Worm (Caenorhabditis elegans): ENCODE measurements around the gene T16G12.9.
"Not testable (repeated sequence)": the region's sequence is repeated elsewhere in the genome, so short reads cannot be mapped to it uniquely, and the experiment has no call there.

T16G12.9 gene

ce11 chrIII:10056033-10056432, 22.0 kb downstream of the T16G12.9 start, which contains the start of gene T16G12.10:
TSS of gene T16G12.10 (minus strand) at chrIII:10056133.
- no peak for TF ChIP-seq nhr-27 (tag; optimal IDR thresholded peaks at IDR 0.05)
- TF ChIP-seq hlh-26 (GFP tag; conservative IDR thresholded peaks at IDR 0.05): no peak
- no peak for TF ChIP-seq ceh-27 (GFP tag; optimal IDR thresholded peaks at IDR 0.05)
- no peak for TF ChIP-seq attf-5 (GFP tag; optimal IDR thresholded peaks at IDR 0.05)
- TF ChIP-seq rcor-1 (GFP tag; IDR thresholded peaks at IDR 0.05): no peak
- TF ChIP-seq F37B4.10 (GFP tag; IDR thresholded peaks at IDR 0.05): no peak
- no peak for TF ChIP-seq snpc-3.4 (tag; optimal IDR thresholded peaks at IDR 0.05)
- no peak for TF ChIP-seq lir-1 (GFP tag; conservative IDR thresholded peaks at IDR 0.05)
- TF ChIP-seq gei-17 (GFP tag; optimal IDR thresholded peaks at IDR 0.05): no peak
- no peak for TF ChIP-seq F39B2.1 (GFP tag; IDR thresholded peaks at IDR 0.05)
- TF ChIP-seq F52B5.7 (tag; optimal IDR thresholded peaks at IDR 0.05): no peak
- TF ChIP-seq snpc-1.1 (tag; optimal IDR thresholded peaks at IDR 0.05; ENCODE audit: insufficient read depth): no peak
- no peak for TF ChIP-seq B0035.1 (tag; optimal IDR thresholded peaks at IDR 0.05)
- no peak for TF ChIP-seq dpff-1 (tag; optimal IDR thresholded peaks at IDR 0.05)
- no peak for TF ChIP-seq Y53F4B.3 (GFP tag; IDR thresholded peaks at IDR 0.05)
- no peak for TF ChIP-seq rpc-1 (optimal IDR thresholded peaks at IDR 0.05)
- no peak for TF ChIP-seq rpc-1 (tag; optimal IDR thresholded peaks at IDR 0.05)
- no peak for TF ChIP-seq T26A5.8 (tag; optimal IDR thresholded peaks at IDR 0.05)

- peak; percentile 12; the same call in 1 of the 2 replicates for TF ChIP-seq F33H1.4 (GFP tag; IDR thresholded peaks at IDR 0.05)
Measured at ce11 chrIII:10053312-10053711, 24.7 kb downstream of the T16G12.9 start, which contains the start of gene T16G12.12. TSS of gene T16G12.12 (plus strand) at chrIII:10053612.

ce11 chrIII:10050321-10050720, 27.7 kb downstream of the T16G12.9 start, which contains the start of gene T16G12.3:
TSS of gene T16G12.3 (plus strand) at chrIII:10050621.
- not testable (repeated sequence) for TF ChIP-seq T07F8.4 (tag; optimal IDR thresholded peaks at IDR 0.05); nhr-27 (tag; optimal IDR thresholded peaks at IDR 0.05); egl-18 (GFP tag; IDR thresholded peaks at IDR 0.05)

DNA sequence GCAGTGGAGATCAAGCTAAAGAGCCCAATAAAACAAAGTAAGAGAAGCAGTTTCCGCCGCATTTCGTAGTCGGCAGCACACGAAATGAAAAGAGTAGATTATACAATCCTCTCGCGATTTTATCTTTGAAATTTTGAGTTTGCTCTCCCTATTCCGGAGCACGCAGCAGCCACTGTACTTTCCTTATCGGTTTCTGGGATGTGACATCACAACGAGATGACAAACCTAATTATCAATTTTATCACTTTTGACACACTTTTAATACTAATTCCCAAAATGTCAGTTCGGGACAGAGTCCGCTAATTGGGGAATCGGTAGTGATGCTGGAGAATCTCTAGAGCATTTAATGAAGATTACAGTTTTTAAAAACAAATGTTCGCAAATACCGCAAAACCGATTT, 28.4 kb downstream of the T16G12.9 start, which contains the start of gene T16G12.1:
Gene T16G12.1 (minus strand): TSS at position 176 of the 400 bp plus-strand sequence.
- no peak for TF ChIP-seq unc-62 (GFP tag; optimal IDR thresholded peaks at IDR 0.05)
- no peak for TF ChIP-seq hrde-1 (tag; optimal IDR thresholded peaks at IDR 0.05; ENCODE audit: borderline replicate concordance)
- no peak for TF ChIP-seq ceh-79 (tag; optimal IDR thresholded peaks at IDR 0.05)
- no peak for TF ChIP-seq hmg-1.2 (GFP tag; IDR thresholded peaks at IDR 0.05)
- no peak for TF ChIP-seq F33H1.4 (GFP tag; IDR thresholded peaks at IDR 0.05)
- TF ChIP-seq mxl-1 (tag; optimal IDR thresholded peaks at IDR 0.05): no peak
- TF ChIP-seq T26A5.8 (tag; optimal IDR thresholded peaks at IDR 0.05): no peak
- TF ChIP-seq nhr-80 (tag; optimal IDR thresholded peaks at IDR 0.05): peak; percentile 68

DNA sequence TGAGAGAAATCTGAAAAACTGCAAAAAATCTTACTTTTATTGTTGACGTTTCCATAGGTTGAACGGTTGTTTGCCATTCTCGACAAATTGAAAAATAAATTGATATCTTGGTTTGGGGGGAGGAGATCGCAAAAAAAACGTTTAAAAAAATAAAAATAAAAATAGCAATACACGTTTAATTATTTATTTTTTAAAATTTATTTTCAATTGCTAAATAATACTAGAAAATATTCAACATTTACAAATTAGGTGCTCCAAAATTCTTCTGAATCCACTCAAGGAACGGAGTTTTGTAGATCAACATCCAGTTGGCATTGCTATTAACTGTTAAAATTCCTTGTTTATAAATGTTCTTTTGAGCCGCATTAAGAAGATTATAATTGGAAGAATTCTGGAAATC, 38.0 kb downstream of the T16G12.9 start, which contains the start of gene T16G12.7:
Gene T16G12.7 (minus strand): TSS at position 101 of the 400 bp plus-strand sequence.
- TF ChIP-seq tlf-1 (GFP tag; optimal IDR thresholded peaks at IDR 0.05) (no peak), tbx-9 (tag; optimal IDR thresholded peaks at IDR 0.05; ENCODE audit: borderline replicate concordance) (no peak)

DNA sequence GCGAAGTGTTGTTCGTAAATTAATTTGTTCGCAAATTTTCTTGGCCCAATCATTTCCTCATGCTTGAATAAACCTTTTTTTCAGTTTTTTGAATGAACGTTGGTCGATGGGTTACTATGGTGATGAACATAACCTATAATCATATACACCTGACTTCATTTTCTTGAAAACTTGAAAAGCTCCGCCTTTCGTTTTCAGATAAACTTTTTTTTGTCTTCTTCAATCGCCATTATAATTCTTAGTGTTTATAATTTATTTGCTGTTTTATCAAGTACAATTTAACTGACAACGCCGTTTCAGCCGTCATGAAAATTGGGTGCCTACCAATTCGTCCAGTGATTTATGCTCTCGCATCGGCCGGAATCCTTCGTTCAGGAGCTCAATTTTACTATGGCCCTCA, 40.9 kb downstream of the T16G12.9 start, which contains the start of gene M04D8.7:
Gene M04D8.7 (plus strand): TSS at position 301 of the 400 bp plus-strand sequence.
- TF ChIP-seq lag-1 (GFP tag; IDR thresholded peaks at IDR 0.05) (no peak), K11D2.4 (GFP tag; IDR thresholded peaks at IDR 0.05) (no peak), Y67H2A.10 (GFP tag; conservative IDR thresholded peaks at IDR 0.05) (no peak), hrde-1 (tag; optimal IDR thresholded peaks at IDR 0.05; ENCODE audit: borderline replicate concordance) (no peak), aptf-2 (GFP tag; conservative IDR thresholded peaks at IDR 0.05) (no peak), lsl-1 (GFP tag; optimal IDR thresholded peaks at IDR 0.05) (no peak), D2030.7 (GFP tag; IDR thresholded peaks at IDR 0.05) (no peak), lir-1 (GFP tag; conservative IDR thresholded peaks at IDR 0.05) (no peak)

Measured in whole organism, young adult.